Fruit fly (Drosophila melanogaster) whole organism, pupa: ENCODE measurements around the gene Mcad.

Source experiments
- CG14655 ChIP-seq: fragments of 200-800 bp; sonication (Bioruptor generic); optimal IDR thresholded peaks from 3 replicates; lab custom pipeline; 2017; ENCODE audit warnings: mild to moderate bottlenecking, missing biosample characterization, missing genetic modification reagents, missing genetic modification characterization
- CG17806 ChIP-seq: fragments of 200-800 bp; sonication (Bioruptor generic); optimal IDR thresholded peaks from 2 replicates; lab custom pipeline; 2018; ENCODE audit warnings: missing biosample characterization, mild to moderate bottlenecking, missing genetic modification characterization, moderate library complexity
- CG4496 ChIP-seq: fragments of 200-800 bp; sonication (Bioruptor generic); IDR thresholded peaks from 3 replicates; pipeline ENCODE4 v1.3.6; 2022; ENCODE audit warnings: missing biosample characterization, missing genetic modification characterization
- CG8159 ChIP-seq: fragments of 200-800 bp; sonication (Bioruptor generic); optimal IDR thresholded peaks from 3 replicates; lab custom pipeline; 2018; ENCODE audit warnings: missing biosample characterization, mild to moderate bottlenecking, missing genetic modification characterization, moderate library complexity
- CG8301 ChIP-seq: fragments of 200-800 bp; sonication (Bioruptor generic); optimal IDR thresholded peaks from 2 replicates; lab custom pipeline; 2018; ENCODE audit warnings: missing biosample characterization, mild to moderate bottlenecking, missing genetic modification characterization
- CG9948 ChIP-seq: fragments of 200-800 bp; sonication (Bioruptor generic); optimal IDR thresholded peaks from 2 replicates; lab custom pipeline; 2018; ENCODE audit warnings: missing biosample characterization, mild to moderate bottlenecking, missing genetic modification characterization, moderate library complexity
- D1 ChIP-seq: fragments of 200-800 bp; sonication (Bioruptor generic); optimal IDR thresholded peaks from 2 replicates; lab custom pipeline; 2018; ENCODE audit warnings: missing biosample characterization, mild to moderate bottlenecking, missing genetic modification characterization, moderate library complexity
- EcR ChIP-seq: fragments of 200-800 bp; sonication (Bioruptor generic); optimal IDR thresholded peaks from 3 replicates; lab custom pipeline; 2019; ENCODE audit warnings: missing biosample characterization, missing genetic modification characterization, mild to moderate bottlenecking, moderate library complexity, missing genetic modification reagents
- Pif1B ChIP-seq: fragments of 200-800 bp; sonication (Bioruptor generic); optimal IDR thresholded peaks from 3 replicates; lab custom pipeline; 2016; ENCODE audit warnings: missing biosample characterization, missing genetic modification characterization
- Snoo ChIP-seq: fragments of 200-800 bp; sonication (Bioruptor generic); optimal IDR thresholded peaks from 3 replicates; lab custom pipeline; 2017; ENCODE audit warnings: missing biosample characterization, mild to moderate bottlenecking, missing genetic modification characterization, inconsistent platforms
- fd96Ca ChIP-seq: fragments of 200-800 bp; sonication (Bioruptor generic); IDR thresholded peaks from 3 replicates; pipeline ENCODE4 v1.3.6; 2022; ENCODE audit warnings: missing biosample characterization, missing genetic modification characterization

dm6 chr3L:7726690-7727089 is 7.5 kb downstream of the Mcad start:
- TF ChIP-seq CG14655 (no peak), CG8159 (tag; lab: Kevin White, UChicago) (no peak), Pif1B (GFP tag; lab: Kevin White, UChicago) (no peak), Snoo (no peak), CG9948 (tag; lab: Kevin White, UChicago) (no peak), fd96Ca (GFP tag; lab: Robert Waterston, UW) (no peak), CG17806 (tag; lab: Kevin White, UChicago) (no peak), D1 (tag; lab: Kevin White, UChicago) (no peak), EcR (GFP tag; lab: Kevin White, UChicago) (no peak), CG8301 (tag; lab: Kevin White, UChicago) (no peak), CG4496 (no peak)
